Fruit fly (Drosophila melanogaster) whole organism: ENCODE data around the gene Aptx.

Source experiments
- CG8478 ChIP-seq: fragments of >200 bp; optimal IDR thresholded peaks from 2 replicates; lab custom pipeline; 2018; ENCODE audit warnings: inconsistent platforms
- Dll ChIP-seq: fragments of >200 bp; optimal IDR thresholded peaks from 2 replicates; lab custom pipeline; 2017
- EcR ChIP-seq, 2 experiments: fragments of >200 bp; optimal IDR thresholded peaks; 2 replicates each; lab custom pipeline; 2017; ENCODE audit warnings: missing biosample characterization in 2 of 2, missing genetic modification characterization in 2 of 2, missing genetic modification reagents in 2 of 2
- pan ChIP-seq: fragments of >200 bp; optimal IDR thresholded peaks from 2 replicates; lab custom pipeline; 2017
- psq ChIP-seq: fragments of >200 bp; optimal IDR thresholded peaks from 2 replicates; lab custom pipeline; 2017
- usp ChIP-seq: fragments of >200 bp; optimal IDR thresholded peaks from 2 replicates; lab custom pipeline; 2017; ENCODE audit warnings: missing biosample characterization, missing genetic modification characterization, mixed read lengths

Aptx gene

dm6 chr3R:19403096-19403515 is at the start of gene Aptx, which contains the start of gene Ino80:
Gene Aptx (plus strand): TSS chr3R:19403455.
Gene Ino80 (minus strand): TSS chr3R:19403153.
- TF ChIP-seq usp (GFP tag; lab: Kevin White, UChicago) (no peak), Dll (lab: Kevin White, UChicago) (no peak), CG8478 (lab: Kevin White, UChicago) (no peak), pan (lab: Kevin White, UChicago) (no peak), EcR (GFP tag; optimal IDR thresholded peaks at IDR 0.05; lab: Kevin White, UChicago) (no peak), psq (lab: Kevin White, UChicago) (no peak)

- no peak for TF ChIP-seq EcR (GFP tag; optimal IDR thresholded peaks at IDR 0.05; lab: Kevin White, UChicago)
- TF ChIP-seq psq (lab: Kevin White, UChicago), result no peak
- TF ChIP-seq Dll (lab: Kevin White, UChicago), result no peak
- no peak for TF ChIP-seq usp (GFP tag; lab: Kevin White, UChicago)
- no peak for TF ChIP-seq CG8478 (lab: Kevin White, UChicago)
- no peak for TF ChIP-seq pan (lab: Kevin White, UChicago)
Measured at dm6 chr3R:19353751-19354150, 49.5 kb upstream of the Aptx start, which contains the start of gene CG43203. Gene CG43203 (plus strand): TSS chr3R:19354051.

- no peak for TF ChIP-seq EcR (GFP tag; optimal IDR thresholded peaks at IDR 0.05; lab: Kevin White, UChicago)
- TF ChIP-seq usp (GFP tag; lab: Kevin White, UChicago), result no peak
- TF ChIP-seq psq (lab: Kevin White, UChicago), result no peak
- no peak for TF ChIP-seq pan (lab: Kevin White, UChicago)
- TF ChIP-seq Dll (lab: Kevin White, UChicago), result no peak
- no peak for TF ChIP-seq CG8478 (lab: Kevin White, UChicago)
Measured at dm6 chr3R:19362879-19363278, 40.4 kb upstream of the Aptx start.

- no peak for TF ChIP-seq Dll (lab: Kevin White, UChicago)
Measured at dm6 chr3R:19369060-19369459, 34.2 kb upstream of the Aptx start.

dm6 chr3R:19370693-19371092 is 32.6 kb upstream of the Aptx start:
- TF ChIP-seq pan (lab: Kevin White, UChicago) (no peak), CG8478 (lab: Kevin White, UChicago) (no peak), EcR (GFP tag; optimal IDR thresholded peaks at IDR 0.05; lab: Kevin White, UChicago) (no peak), usp (GFP tag; lab: Kevin White, UChicago) (no peak), psq (lab: Kevin White, UChicago) (no peak), Dll (lab: Kevin White, UChicago) (no peak)

- TF ChIP-seq usp (GFP tag; lab: Kevin White, UChicago) (no peak), psq (lab: Kevin White, UChicago) (no peak), CG8478 (lab: Kevin White, UChicago) (no peak), Dll (lab: Kevin White, UChicago) (no peak), EcR (GFP tag; optimal IDR thresholded peaks at IDR 0.05; lab: Kevin White, UChicago) (no peak), pan (lab: Kevin White, UChicago) (no peak)
Measured at dm6 chr3R:19374689-19375088, 28.6 kb upstream of the Aptx start, which contains the start of gene CG3581. Gene CG3581 (minus strand): TSS chr3R:19374789.

dm6 chr3R:19375923-19376322 is 27.3 kb upstream of the Aptx start, which contains the start of gene CG31404:
Gene CG31404 (minus strand): TSS chr3R:19376023.
- TF ChIP-seq CG8478 (lab: Kevin White, UChicago) (no peak), EcR (GFP tag; optimal IDR thresholded peaks at IDR 0.05; lab: Kevin White, UChicago) (no peak), Dll (lab: Kevin White, UChicago) (no peak), usp (GFP tag; lab: Kevin White, UChicago) (no peak), pan (lab: Kevin White, UChicago) (no peak), psq (lab: Kevin White, UChicago) (no peak)

dm6 chr3R:19377125-19377524 is 26.1 kb upstream of the Aptx start, which contains the start of gene CG31245:
Gene CG31245 (minus strand): TSS chr3R:19377225.
- TF ChIP-seq usp (GFP tag; lab: Kevin White, UChicago) (no peak), psq (lab: Kevin White, UChicago) (no peak), EcR (GFP tag; optimal IDR thresholded peaks at IDR 0.05; lab: Kevin White, UChicago) (no peak), Dll (lab: Kevin White, UChicago) (no peak), pan (lab: Kevin White, UChicago) (no peak)

- no peak for TF ChIP-seq EcR (GFP tag; optimal IDR thresholded peaks at IDR 0.05; lab: Kevin White, UChicago)
- TF ChIP-seq psq (lab: Kevin White, UChicago), result no peak
- no peak for TF ChIP-seq Dll (lab: Kevin White, UChicago)
- no peak for TF ChIP-seq pan (lab: Kevin White, UChicago)
- no peak for TF ChIP-seq usp (GFP tag; lab: Kevin White, UChicago)
- no peak for TF ChIP-seq CG8478 (lab: Kevin White, UChicago)
Measured at dm6 chr3R:19383298-19383697, 20.0 kb upstream of the Aptx start.

dm6 chr3R:19387608-19388007 is 15.6 kb upstream of the Aptx start, which contains the start of gene CG3734:
Gene CG3734 (plus strand): TSS chr3R:19387861.
- no peak for TF ChIP-seq usp (GFP tag; lab: Kevin White, UChicago)

dm6 chr3R:19389919-19390318 is 13.3 kb upstream of the Aptx start, which contains the start of gene CG18493:
Gene CG18493 (plus strand): TSS chr3R:19390270.
- no peak for TF ChIP-seq EcR (GFP tag; optimal IDR thresholded peaks at IDR 0.05; lab: Kevin White, UChicago)
- no peak for TF ChIP-seq usp (GFP tag; lab: Kevin White, UChicago)
- no peak for TF ChIP-seq CG8478 (lab: Kevin White, UChicago)
- TF ChIP-seq psq (lab: Kevin White, UChicago), result no peak
- no peak for TF ChIP-seq pan (lab: Kevin White, UChicago)
- no peak for TF ChIP-seq Dll (lab: Kevin White, UChicago)

dm6 chr3R:19393060-19393459 is 10.2 kb upstream of the Aptx start, which contains the start of gene CG3739:
Gene CG3739 (plus strand): TSS chr3R:19393360.
- TF ChIP-seq psq (lab: Kevin White, UChicago) (no peak), Dll (lab: Kevin White, UChicago) (no peak), pan (lab: Kevin White, UChicago) (no peak), EcR (GFP tag; optimal IDR thresholded peaks at IDR 0.05; lab: Kevin White, UChicago) (no peak), CG8478 (lab: Kevin White, UChicago) (no peak), usp (GFP tag; lab: Kevin White, UChicago) (no peak)
